Fruit fly (Drosophila melanogaster) whole organism, adult: ENCODE measurements around the gene CycT.

Experiments
- CG11617 ChIP-seq: fragments of 200-800 bp; sonication (Bioruptor generic); optimal IDR thresholded peaks from 2 replicates; lab custom pipeline; 2017; ENCODE audit warnings: mild to moderate bottlenecking, missing biosample characterization, missing genetic modification reagents, missing genetic modification characterization
- CG12768 ChIP-seq: fragments of 200-800 bp; sonication (Bioruptor generic); optimal IDR thresholded peaks from 2 replicates; lab custom pipeline; 2017; ENCODE audit warnings: missing biosample characterization, missing genetic modification characterization, mild to moderate bottlenecking, moderate library complexity, missing genetic modification reagents
- CG14711 ChIP-seq: fragments of 200-800 bp; sonication (Bioruptor generic); optimal IDR thresholded peaks from 2 replicates; lab custom pipeline; 2018; ENCODE audit warnings: missing biosample characterization, mild to moderate bottlenecking, missing genetic modification characterization, moderate library complexity
- CG1620 ChIP-seq: fragments of 200-800 bp; sonication (Bioruptor generic); optimal IDR thresholded peaks from 2 replicates; lab custom pipeline; 2016; ENCODE audit warnings: missing biosample characterization, missing genetic modification characterization
- CG33017 ChIP-seq: fragments of 200-800 bp; sonication (Bioruptor generic); optimal IDR thresholded peaks from 2 replicates; lab custom pipeline; 2018; ENCODE audit warnings: missing biosample characterization, mild to moderate bottlenecking, missing genetic modification characterization, moderate library complexity
- CG5204 ChIP-seq: fragments of 200-800 bp; sonication (Bioruptor generic); optimal IDR thresholded peaks from 2 replicates; lab custom pipeline; 2016; ENCODE audit warnings: missing biosample characterization, missing genetic modification characterization
- CG7045 ChIP-seq: fragments of 200-800 bp; sonication (Bioruptor generic); optimal IDR thresholded peaks from 2 replicates; lab custom pipeline; 2017; ENCODE audit warnings: missing biosample characterization, mild to moderate bottlenecking, missing genetic modification characterization
- CG7101 ChIP-seq: fragments of 200-800 bp; sonication (Bioruptor generic); optimal IDR thresholded peaks from 2 replicates; lab custom pipeline; 2018; ENCODE audit warnings: missing biosample characterization, mild to moderate bottlenecking, missing genetic modification characterization, moderate library complexity
- Clk ChIP-seq: fragments of 200-800 bp; sonication (Bioruptor generic); optimal IDR thresholded peaks from 2 replicates; lab custom pipeline; 2017; ENCODE audit warnings: missing biosample characterization, missing genetic modification characterization
- Crg-1 ChIP-seq: fragments of 200-800 bp; sonication (Bioruptor generic); optimal IDR thresholded peaks from 2 replicates; lab custom pipeline; 2016; ENCODE audit warnings: missing biosample characterization, missing genetic modification characterization
- Hr96 ChIP-seq: fragments of 200-800 bp; sonication (Bioruptor generic); optimal IDR thresholded peaks from 2 replicates; lab custom pipeline; 2016; ENCODE audit warnings: missing biosample characterization, missing genetic modification characterization
- Mnt ChIP-seq: fragments of 200-800 bp; sonication (Bioruptor generic); optimal IDR thresholded peaks from 2 replicates; lab custom pipeline; 2016; ENCODE audit warnings: missing biosample characterization, mild to moderate bottlenecking, missing genetic modification characterization
- bab1 ChIP-seq: fragments of 200-800 bp; sonication (Bioruptor generic); optimal IDR thresholded peaks from 3 replicates; lab custom pipeline; 2019; ENCODE audit warnings: missing biosample characterization, mild to moderate bottlenecking, missing genetic modification characterization, moderate library complexity
- cic ChIP-seq: fragments of 200-800 bp; sonication (Bioruptor generic); optimal IDR thresholded peaks from 2 replicates; lab custom pipeline; 2017; ENCODE audit warnings: missing biosample characterization, mild to moderate bottlenecking, missing genetic modification characterization, moderate library complexity
- cnc ChIP-seq, 2 experiments: fragments of >200 bp; optimal IDR thresholded peaks; 2 replicates each; lab custom pipeline; 2017
- kay ChIP-seq: fragments of 200-800 bp; sonication (Bioruptor generic); peaks from one replicate; lab custom pipeline; 2016; ENCODE audit warnings: missing biosample characterization, missing genetic modification characterization, borderline replicate concordance
- ovo ChIP-seq: fragments of 200-800 bp; sonication (Bioruptor generic); optimal IDR thresholded peaks from 2 replicates; lab custom pipeline; 2016; ENCODE audit warnings: missing biosample characterization, missing genetic modification characterization
- pad ChIP-seq: fragments of 200-800 bp; sonication (Bioruptor generic); optimal IDR thresholded peaks from 3 replicates; lab custom pipeline; 2017; ENCODE audit warnings: missing biosample characterization, missing genetic modification characterization, mild to moderate bottlenecking, moderate library complexity, missing genetic modification reagents
- tj ChIP-seq: fragments of 200-800 bp; sonication (Bioruptor generic); optimal IDR thresholded peaks from 3 replicates; lab custom pipeline; 2017; ENCODE audit warnings: missing biosample characterization, mild to moderate bottlenecking, missing genetic modification characterization, moderate library complexity
- toe ChIP-seq: fragments of 200-800 bp; sonication (Bioruptor generic); optimal IDR thresholded peaks from 2 replicates; lab custom pipeline; 2016; ENCODE audit warnings: missing biosample characterization, missing genetic modification characterization

The CycT gene

DNA sequence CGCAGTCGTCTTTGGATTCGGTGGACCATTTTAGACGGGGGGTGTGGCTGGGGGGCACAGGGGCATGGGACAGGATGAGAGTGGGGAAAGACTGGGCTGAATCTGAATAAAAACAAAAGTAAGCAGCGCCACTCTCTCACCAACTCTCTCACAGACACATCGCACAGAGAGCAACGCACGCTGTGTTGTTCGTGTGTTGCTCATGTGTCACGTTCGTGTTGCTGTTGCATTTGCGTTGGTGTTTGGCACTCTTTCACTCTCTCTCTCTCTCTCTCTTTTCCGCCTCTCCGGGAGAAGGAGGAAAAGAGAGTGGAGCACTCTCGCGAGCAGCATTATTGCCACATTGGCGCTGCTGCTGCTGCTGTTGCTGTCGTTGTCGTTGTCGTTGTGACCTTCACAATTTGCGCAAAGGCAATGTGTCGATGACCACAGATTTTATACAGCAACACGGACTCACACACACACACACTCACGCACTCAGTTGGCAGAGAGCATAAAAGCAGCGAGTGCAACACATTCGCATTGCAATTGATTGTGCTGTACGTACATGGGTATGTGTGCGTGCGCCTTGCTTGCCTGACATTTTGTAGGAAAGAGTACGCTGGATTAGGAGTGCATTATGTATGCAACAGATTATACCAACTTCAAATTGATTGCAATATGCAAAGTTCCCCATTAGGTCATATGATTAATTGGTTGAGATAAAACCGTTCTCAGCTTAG is 6.1 kb upstream of the CycT start:
- TF ChIP-seq tj (peak; percentile 45), bab1 (no peak), CG12768 (peak; percentile 70), pad (peak; percentile 62), cic (GFP tag; lab: Kevin White, UChicago) (peak; percentile 17)

DNA sequence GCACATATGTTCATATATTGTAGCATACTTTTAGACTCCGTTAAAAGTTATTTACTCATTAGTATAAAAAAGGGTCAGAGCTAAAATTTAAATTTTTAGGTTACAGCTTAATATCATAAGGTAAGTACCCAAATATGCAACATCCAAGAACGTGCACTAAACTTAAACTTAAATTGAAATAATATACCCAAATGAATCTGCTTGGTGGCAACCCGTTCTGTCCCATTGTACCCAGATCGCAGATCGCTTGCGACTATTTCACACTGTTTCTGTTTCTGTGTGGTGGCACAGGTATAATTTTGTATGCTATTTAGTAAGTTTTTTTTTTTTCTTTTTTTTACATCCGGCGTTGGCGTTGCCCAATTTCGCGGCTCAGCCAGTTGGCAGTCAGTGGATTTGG is 5.5 kb upstream of the CycT start:
- TF ChIP-seq CG5204 (GFP tag; lab: Kevin White, UChicago) (no peak), Crg-1 (GFP tag; lab: Kevin White, UChicago) (no peak), pad (no peak), kay (GFP tag; lab: Kevin White, UChicago) (no peak), cic (GFP tag; lab: Kevin White, UChicago) (no peak), CG14711 (tag; lab: Kevin White, UChicago) (no peak), Clk (no peak), CG33017 (tag; lab: Kevin White, UChicago) (no peak), bab1 (no peak), cnc (optimal IDR thresholded peaks at IDR 0.05; lab: Kevin White, UChicago) (no peak), ovo (no peak), CG12768 (no peak), CG7101 (tag; lab: Kevin White, UChicago) (no peak), Hr96 (no peak), CG11617 (GFP tag; lab: Kevin White, UChicago) (no peak), tj (no peak), CG1620 (GFP tag; lab: Kevin White, UChicago) (no peak), toe (no peak)

DNA sequence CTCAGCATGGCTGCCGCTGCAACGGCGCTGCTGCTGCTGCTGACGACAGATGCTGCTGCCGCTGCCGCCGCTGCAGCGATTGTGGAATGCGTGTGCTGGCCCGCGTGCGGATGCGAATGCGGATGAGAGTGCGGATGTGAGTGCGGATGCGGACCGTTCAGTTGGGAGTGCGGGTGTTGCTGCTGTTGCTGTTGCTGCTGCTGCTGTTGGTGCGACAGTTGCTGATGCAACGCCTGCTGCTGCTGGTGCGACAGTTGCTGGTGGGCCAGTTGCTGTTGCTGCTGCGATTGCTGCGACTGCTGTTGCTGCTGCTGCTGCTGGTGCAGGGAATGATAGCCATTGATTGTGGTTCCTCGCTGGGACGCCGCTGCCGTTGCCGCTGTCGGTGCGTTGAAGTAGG is 4.7 kb upstream of the CycT start:
- TF ChIP-seq pad (no peak), CG12768 (no peak), Mnt (GFP tag; lab: Kevin White, UChicago) (no peak), ovo (no peak), Crg-1 (GFP tag; lab: Kevin White, UChicago) (no peak), CG14711 (tag; lab: Kevin White, UChicago) (no peak), tj (no peak), toe (no peak), CG1620 (GFP tag; lab: Kevin White, UChicago) (no peak), CG5204 (GFP tag; lab: Kevin White, UChicago) (no peak), bab1 (no peak), cic (GFP tag; lab: Kevin White, UChicago) (no peak), CG7101 (tag; lab: Kevin White, UChicago) (no peak), kay (GFP tag; lab: Kevin White, UChicago) (no peak)

DNA sequence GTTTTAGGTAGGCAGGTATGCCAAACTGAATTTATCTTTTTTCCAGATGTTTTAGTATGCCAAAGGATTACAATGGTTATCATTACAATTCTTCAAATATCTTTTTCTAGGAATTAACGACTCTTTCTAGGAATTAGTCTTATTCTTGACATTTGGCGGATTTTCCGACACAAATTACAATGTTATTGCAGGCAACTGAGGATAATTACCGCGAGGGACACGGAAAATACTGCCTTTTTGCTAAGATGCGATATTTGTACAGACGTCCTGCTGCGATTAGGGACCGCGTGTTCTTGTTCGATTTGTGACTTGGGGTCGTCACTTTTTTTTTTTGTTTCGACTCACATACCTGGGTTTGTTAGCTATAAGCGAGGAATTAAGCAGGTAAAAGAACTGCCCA is 1.8 kb downstream of the CycT start:
- TF ChIP-seq CG7101 (tag; lab: Kevin White, UChicago) (no peak), CG33017 (tag; lab: Kevin White, UChicago) (no peak), CG11617 (GFP tag; lab: Kevin White, UChicago) (no peak), Crg-1 (GFP tag; lab: Kevin White, UChicago) (no peak), toe (no peak), CG14711 (tag; lab: Kevin White, UChicago) (no peak), CG7045 (GFP tag; lab: Kevin White, UChicago) (no peak), Mnt (GFP tag; lab: Kevin White, UChicago) (no peak), cnc (optimal IDR thresholded peaks at IDR 0.05; lab: Kevin White, UChicago) (no peak), CG1620 (GFP tag; lab: Kevin White, UChicago) (no peak)

DNA sequence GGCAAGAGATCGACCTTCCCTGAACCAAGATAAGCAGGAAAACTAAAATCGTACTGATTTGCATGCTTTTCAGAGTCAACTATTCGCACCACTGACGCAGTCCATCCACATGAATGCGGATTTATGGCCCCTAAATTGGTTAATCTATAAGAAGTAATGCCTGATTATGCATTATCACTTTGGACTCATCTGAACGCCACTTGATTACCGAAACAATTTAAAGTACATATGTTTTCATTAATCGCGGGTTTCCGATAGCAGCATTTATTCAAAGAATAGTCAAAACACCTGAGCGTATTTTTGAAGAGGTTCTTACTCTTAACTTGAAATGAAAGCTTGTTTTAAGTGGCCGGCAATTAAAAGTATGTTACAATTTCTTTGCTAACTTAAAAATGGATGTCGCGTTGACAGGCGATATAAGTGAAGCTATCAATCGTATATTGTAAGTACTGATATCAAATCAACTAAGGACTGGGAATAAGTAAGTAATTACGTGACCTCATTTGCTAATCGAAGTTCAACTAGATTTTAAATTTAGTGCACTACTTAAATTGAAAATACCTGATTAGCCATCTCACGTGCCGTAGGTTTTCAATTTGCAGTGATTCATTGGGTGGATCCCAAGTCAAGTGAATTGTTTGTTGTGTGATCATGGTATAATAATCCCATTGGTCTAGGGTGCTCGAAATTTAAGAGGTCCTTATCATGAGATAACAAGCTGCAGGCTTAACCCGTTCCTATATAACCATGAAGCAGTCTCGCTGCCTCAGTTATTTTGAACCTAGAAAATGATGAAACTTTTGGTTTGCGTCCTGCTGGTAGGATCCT is 8.3 kb downstream of the CycT start, which contains the start of the genes Jon74E and CG7542:
TSS of gene Jon74E (minus strand) at position 79 of the 828 bp plus-strand sequence.
TSS of gene CG7542 (plus strand) at position 778 of the 828 bp plus-strand sequence.
- no peak for TF ChIP-seq tj
- no peak for TF ChIP-seq CG12768

DNA sequence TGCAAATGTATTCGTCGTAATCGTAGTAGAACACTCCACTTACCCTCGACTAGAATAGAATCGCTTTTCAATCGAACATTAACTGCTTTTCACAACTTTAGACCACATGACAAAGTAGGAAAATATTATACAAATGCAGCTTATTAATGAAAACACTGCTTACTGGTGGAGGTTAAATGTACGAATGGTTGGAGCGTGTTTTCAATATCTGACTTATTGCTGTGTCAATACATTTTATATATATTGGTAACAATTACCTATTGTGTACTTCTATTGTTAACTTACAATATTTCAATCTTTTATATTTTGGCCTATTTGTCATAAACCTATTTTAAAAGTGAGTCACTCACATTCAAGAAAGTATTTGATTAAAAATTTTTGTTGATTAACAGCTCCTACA is 17.6 kb downstream of the CycT start:
- TF ChIP-seq cic (GFP tag; lab: Kevin White, UChicago) (peak; percentile 50), Clk (no peak), kay (GFP tag; lab: Kevin White, UChicago) (peak; percentile 93), CG12768 (no peak)

DNA sequence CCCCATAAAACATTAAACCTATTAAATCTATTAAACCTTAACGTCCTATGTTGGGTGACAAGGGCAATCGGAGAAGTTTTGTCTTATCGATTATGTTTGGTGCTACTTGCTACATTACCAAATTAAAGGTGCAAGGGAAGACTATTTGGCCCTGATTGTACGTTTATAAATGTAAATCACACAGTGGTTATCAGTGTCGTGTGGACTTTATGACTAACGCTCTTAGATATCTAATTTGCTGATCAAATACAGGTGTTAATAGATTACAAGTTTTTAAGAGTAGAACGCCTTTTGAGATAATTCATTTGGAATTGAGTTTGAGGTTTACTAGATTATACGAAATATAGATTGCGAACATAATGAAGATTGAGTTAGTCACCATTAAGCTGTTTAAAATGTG is 18.7 kb downstream of the CycT start:
- TF ChIP-seq toe, result no peak
- peak; percentile 4 for TF ChIP-seq cic (GFP tag; lab: Kevin White, UChicago)
- TF ChIP-seq Clk, result no peak
- no peak for TF ChIP-seq CG33017 (tag; lab: Kevin White, UChicago)
- TF ChIP-seq CG12768, result no peak
- no peak for TF ChIP-seq CG7101 (tag; lab: Kevin White, UChicago)
- no peak for TF ChIP-seq Crg-1 (GFP tag; lab: Kevin White, UChicago)
